Fruit fly (Drosophila melanogaster): Measurements from ENCODE around the gene CG2926.
A peak's percentile ranks its signal among the peaks of the same experiment; 100 is the strongest.

CG2926 gene

DNA sequence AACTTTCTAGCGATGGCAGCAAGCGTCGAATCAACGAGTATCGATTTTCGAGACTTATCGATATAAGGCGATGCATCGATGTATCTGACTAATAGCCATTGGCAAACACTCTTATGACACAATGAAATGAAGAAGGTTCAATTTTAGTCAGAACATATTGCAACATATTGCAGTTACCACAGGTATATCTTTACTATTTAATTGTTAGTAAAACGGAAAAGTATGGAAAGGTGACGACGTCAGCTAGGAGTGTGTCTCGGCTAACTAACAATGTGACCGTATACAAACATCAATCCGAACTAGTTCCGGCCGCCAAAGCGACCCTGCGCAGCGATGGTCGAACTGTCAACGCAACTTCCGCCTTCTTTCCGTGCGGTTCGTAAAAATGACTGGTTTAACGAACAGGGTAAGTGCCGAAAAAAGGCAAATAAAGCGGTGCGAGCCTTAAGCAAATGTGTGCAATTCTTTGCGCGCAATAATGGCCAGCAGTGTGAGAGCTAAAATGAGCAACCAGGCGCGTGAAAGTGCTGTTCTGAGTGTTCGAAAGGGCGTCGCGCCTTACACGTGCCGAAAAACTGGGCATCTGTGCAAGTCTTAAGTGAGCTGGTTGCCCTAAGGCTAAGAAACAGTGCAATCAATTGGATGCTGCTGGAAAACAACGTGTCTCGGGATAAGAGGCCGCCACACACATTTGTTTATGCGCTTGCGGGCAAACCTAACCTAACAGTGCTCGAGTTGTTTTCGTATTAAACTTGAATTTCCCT lies 36.1 kb upstream of the CG2926 start, which contains the start of the genes Dph4, Spec2 and RpL13A (continued):
- peak; percentile 82 for TF ChIP-seq salm (tag; optimal IDR thresholded peaks at IDR 0.05)
- peak; percentile 69 for TF ChIP-seq trh (GFP tag; optimal IDR thresholded peaks at IDR 0.05)
- TF ChIP-seq CG18619 (GFP tag; optimal IDR thresholded peaks at IDR 0.05), result peak; percentile 96
- no peak for TF ChIP-seq Drgx (GFP tag; IDR thresholded peaks at IDR 0.05)
- TF ChIP-seq CG12236 (GFP tag; optimal IDR thresholded peaks at IDR 0.05), result peak; percentile 94
- TF ChIP-seq slbo (GFP tag; IDR thresholded peaks at IDR 0.05), result no peak
- peak; percentile 77 for TF ChIP-seq zfh2 (GFP tag; optimal IDR thresholded peaks at IDR 0.05)
- peak; percentile 99 for TF ChIP-seq YL-1 (GFP tag; optimal IDR thresholded peaks at IDR 0.05)
- peak; percentile 95 for TF ChIP-seq CG14710 (tag; optimal IDR thresholded peaks at IDR 0.05)
- peak; percentile 87 for TF ChIP-seq unpg (GFP tag; optimal IDR thresholded peaks at IDR 0.05)
- TF ChIP-seq D19B (GFP tag; optimal IDR thresholded peaks at IDR 0.05), result peak; percentile 86
- TF ChIP-seq BtbVII (GFP tag; optimal IDR thresholded peaks at IDR 0.05), result peak; percentile 94
- TF ChIP-seq CG1529 (GFP tag; optimal IDR thresholded peaks at IDR 0.05), result peak; percentile 88
- TF ChIP-seq MESR4 (GFP tag; optimal IDR thresholded peaks at IDR 0.05), result peak; percentile 100
- peak; percentile 78 for TF ChIP-seq CG8944 (GFP tag; optimal IDR thresholded peaks at IDR 0.05)
- TF ChIP-seq Sry-β (GFP tag; optimal IDR thresholded peaks at IDR 0.05), result peak; percentile 70
- no peak for TF ChIP-seq Gug (GFP tag; IDR thresholded peaks at IDR 0.05)
- peak; percentile 87 for TF ChIP-seq CG10274 (GFP tag; optimal IDR thresholded peaks at IDR 0.05)
- TF ChIP-seq Atf6 (GFP tag; IDR thresholded peaks at IDR 0.05), result no peak
- peak; percentile 86 for TF ChIP-seq Myb (GFP tag; optimal IDR thresholded peaks at IDR 0.05)
- peak; percentile 84 for TF ChIP-seq HLH54F (GFP tag; optimal IDR thresholded peaks at IDR 0.05)
- peak; percentile 81 for TF ChIP-seq CG2678 (tag; optimal IDR thresholded peaks at IDR 0.05)
- no peak for TF ChIP-seq lmd (GFP tag; IDR thresholded peaks at IDR 0.05)
- TF ChIP-seq CG12744 (GFP tag; optimal IDR thresholded peaks at IDR 0.05), result peak; percentile 93
- no peak for TF ChIP-seq NFAT (GFP tag; IDR thresholded peaks at IDR 0.05)
- TF ChIP-seq Hmr (GFP tag; optimal IDR thresholded peaks at IDR 0.05), result peak; percentile 98
- no peak for TF ChIP-seq Doc2 (GFP tag; IDR thresholded peaks at IDR 0.05)
- TF ChIP-seq CG2875 (GFP tag; optimal IDR thresholded peaks at IDR 0.05), result peak; percentile 92
- peak; percentile 99 for TF ChIP-seq NC2β (GFP tag; optimal IDR thresholded peaks at IDR 0.05)
- peak; percentile 83 for TF ChIP-seq CG12769 (tag; optimal IDR thresholded peaks at IDR 0.05)
- no peak for TF ChIP-seq yki (optimal IDR thresholded peaks at IDR 0.05)
- peak; percentile 5 for TF ChIP-seq cwo (GFP tag; optimal IDR thresholded peaks at IDR 0.05)
- TF ChIP-seq Antp (GFP tag; optimal IDR thresholded peaks at IDR 0.05), result peak; percentile 75
- peak; percentile 91 for TF ChIP-seq CG17829 (tag; optimal IDR thresholded peaks at IDR 0.05)
- peak; percentile 93 for TF ChIP-seq ewg (GFP tag; optimal IDR thresholded peaks at IDR 0.05)
- TF ChIP-seq ac (GFP tag; optimal IDR thresholded peaks at IDR 0.05), result peak; percentile 90
- TF ChIP-seq slou (GFP tag; optimal IDR thresholded peaks at IDR 0.05), result peak; percentile 88
- TF ChIP-seq ind (GFP tag; optimal IDR thresholded peaks at IDR 0.05), result peak; percentile 75
- peak; percentile 73 for TF ChIP-seq Hr3 (GFP tag; optimal IDR thresholded peaks at IDR 0.05)
- peak; percentile 89 for TF ChIP-seq CG4854 (GFP tag; optimal IDR thresholded peaks at IDR 0.05)
- TF ChIP-seq Ets65A (GFP tag), result peak; percentile 98
- TF ChIP-seq CG6689 (GFP tag; IDR thresholded peaks at IDR 0.05), result no peak
- TF ChIP-seq wek (GFP tag; optimal IDR thresholded peaks at IDR 0.05), result peak; percentile 95
- no peak for TF ChIP-seq Ravus (GFP tag; IDR thresholded peaks at IDR 0.05)
- TF ChIP-seq Sox100B (GFP tag; optimal IDR thresholded peaks at IDR 0.05), result peak; percentile 90
- TF ChIP-seq CG8924 (tag; optimal IDR thresholded peaks at IDR 0.05), result peak; percentile 87
- TF ChIP-seq HHEX (GFP tag; optimal IDR thresholded peaks at IDR 0.05), result peak; percentile 96
- TF ChIP-seq phol (tag; optimal IDR thresholded peaks at IDR 0.05), result peak; percentile 94
- peak; percentile 90 for TF ChIP-seq gcm (GFP tag; optimal IDR thresholded peaks at IDR 0.05)
- TF ChIP-seq CG10565 (GFP tag; optimal IDR thresholded peaks at IDR 0.05), result peak; percentile 68
